Worm (Caenorhabditis elegans) whole organism, mixed stage, embryonic: ENCODE measurements around the gene T24C4.3.

Source experiments
- M03D4.4 ChIP-seq: sonication (generic microtip); optimal IDR thresholded peaks from 2 replicates; lab custom pipeline; 2017; ENCODE audit warnings: mild to moderate bottlenecking, missing genetic modification characterization, missing compliant biosample characterization
- bed-3 ChIP-seq: fragments of 200-800 bp; sonication (Bioruptor generic); optimal IDR thresholded peaks from 3 replicates; lab custom pipeline; 2018; ENCODE audit warnings: mild to moderate bottlenecking, missing genetic modification characterization, moderate library complexity, missing compliant biosample characterization
- blmp-1 ChIP-seq: fragments of 150-350 bp; optimal IDR thresholded peaks from 2 replicates; lab custom pipeline; 2014; ENCODE audit warnings: missing biosample characterization, missing genetic modification characterization
- ceh-39 ChIP-seq: fragments of 150-350 bp; optimal IDR thresholded peaks from 2 replicates; lab custom pipeline; 2014; ENCODE audit warnings: missing biosample characterization, missing genetic modification characterization
- ceh-43 ChIP-seq: fragments of 200-800 bp; sonication (Bioruptor generic); optimal IDR thresholded peaks from 2 replicates; lab custom pipeline; 2018; ENCODE audit warnings: mild to moderate bottlenecking, missing genetic modification characterization, moderate library complexity, missing compliant biosample characterization
- ceh-83 ChIP-seq: fragments of 200-800 bp; sonication (Bioruptor generic); optimal IDR thresholded peaks from 2 replicates; lab custom pipeline; 2018; ENCODE audit warnings: mild to moderate bottlenecking, missing genetic modification characterization, missing compliant biosample characterization
- ces-1 ChIP-seq: fragments of 150-350 bp; optimal IDR thresholded peaks from 2 replicates; lab custom pipeline; 2014; ENCODE audit warnings: missing biosample characterization, missing genetic modification reagents, missing genetic modification characterization
- cnd-1 ChIP-seq: fragments of 200-800 bp; sonication (Bioruptor generic); optimal IDR thresholded peaks from 2 replicates; lab custom pipeline; 2018; ENCODE audit warnings: mild to moderate bottlenecking, missing genetic modification characterization, missing compliant biosample characterization
- elt-3 ChIP-seq: fragments of 150-350 bp; optimal IDR thresholded peaks from 2 replicates; lab custom pipeline; 2014; ENCODE audit warnings: missing biosample characterization, missing genetic modification characterization
- flh-1 ChIP-seq: fragments of 200-800 bp; sonication (Bioruptor generic); optimal IDR thresholded peaks from 2 replicates; lab custom pipeline; 2018; ENCODE audit warnings: mild to moderate bottlenecking, missing genetic modification characterization, moderate library complexity, missing compliant biosample characterization
- ham-2 ChIP-seq: fragments of 200-800 bp; sonication (Bioruptor generic); optimal IDR thresholded peaks from 2 replicates; lab custom pipeline; 2018; ENCODE audit warnings: mild to moderate bottlenecking, missing genetic modification characterization, missing compliant biosample characterization
- hlh-1 ChIP-seq: fragments of 150-350 bp; optimal IDR thresholded peaks from 2 replicates; lab custom pipeline; 2014; ENCODE audit warnings: missing biosample characterization, missing genetic modification reagents, missing genetic modification characterization
- lin-13 ChIP-seq: fragments of 150-350 bp; optimal IDR thresholded peaks from 2 replicates; lab custom pipeline; 2014; ENCODE audit warnings: missing biosample characterization, missing genetic modification characterization
- lin-32 ChIP-seq: fragments of 200-800 bp; sonication (Bioruptor generic); optimal IDR thresholded peaks from 2 replicates; lab custom pipeline; 2018; ENCODE audit warnings: mild to moderate bottlenecking, missing genetic modification characterization, missing compliant biosample characterization
- lsy-2 ChIP-seq: fragments of 150-350 bp; optimal IDR thresholded peaks from 2 replicates; lab custom pipeline; 2014; ENCODE audit warnings: missing biosample characterization, missing genetic modification characterization
- mab-5 ChIP-seq: fragments of 150-350 bp; optimal IDR thresholded peaks from 2 replicates; lab custom pipeline; 2014; ENCODE audit warnings: missing biosample characterization, missing genetic modification characterization
- mep-1 ChIP-seq: fragments of 150-350 bp; optimal IDR thresholded peaks from 2 replicates; lab custom pipeline; 2017; ENCODE audit warnings: missing biosample characterization, missing genetic modification reagents, missing genetic modification characterization, inconsistent platforms
- mls-2 ChIP-seq: sonication (generic microtip); optimal IDR thresholded peaks from 2 replicates; lab custom pipeline; 2016; ENCODE audit warnings: mild to moderate bottlenecking, missing genetic modification characterization, moderate library complexity, missing compliant biosample characterization
- nhr-12 ChIP-seq: fragments of 150-350 bp; optimal IDR thresholded peaks from 2 replicates; lab custom pipeline; 2014; ENCODE audit warnings: missing biosample characterization, missing genetic modification characterization
- nhr-2 ChIP-seq: fragments of 150-350 bp; optimal IDR thresholded peaks from 2 replicates; lab custom pipeline; 2014; ENCODE audit warnings: missing biosample characterization, missing genetic modification characterization
- nhr-237 ChIP-seq: fragments of 150-350 bp; optimal IDR thresholded peaks from 2 replicates; lab custom pipeline; 2014; ENCODE audit warnings: missing biosample characterization, missing genetic modification characterization
- nhr-28 ChIP-seq: fragments of 150-350 bp; optimal IDR thresholded peaks from 2 replicates; lab custom pipeline; 2014; ENCODE audit warnings: missing biosample characterization, missing genetic modification characterization
- nhr-76 ChIP-seq: sonication (generic microtip); optimal IDR thresholded peaks from 2 replicates; lab custom pipeline; 2017; ENCODE audit warnings: missing biosample characterization, missing genetic modification characterization
- pha-4 ChIP-seq: fragments of 150-350 bp; optimal IDR thresholded peaks from 2 replicates; lab custom pipeline; 2018; ENCODE audit warnings: missing biosample characterization, missing genetic modification reagents, missing genetic modification characterization
- sem-2 ChIP-seq: fragments of 200-800 bp; sonication (Bioruptor generic); optimal IDR thresholded peaks from 2 replicates; lab custom pipeline; 2018; ENCODE audit warnings: mild to moderate bottlenecking, missing genetic modification characterization, missing compliant biosample characterization
- snpc-4 ChIP-seq: fragments of 150-350 bp; optimal IDR thresholded peaks from 2 replicates; lab custom pipeline; 2014; ENCODE audit warnings: missing biosample characterization, missing genetic modification characterization
- tbx-8 ChIP-seq: fragments of 200-800 bp; sonication (Bioruptor generic); optimal IDR thresholded peaks from 2 replicates; lab custom pipeline; 2018; ENCODE audit warnings: mild to moderate bottlenecking, missing genetic modification characterization, moderate library complexity, missing compliant biosample characterization
- unc-120 ChIP-seq: sonication (generic microtip); optimal IDR thresholded peaks from 2 replicates; lab custom pipeline; 2017; ENCODE audit warnings: missing genetic modification characterization, missing compliant biosample characterization; ENCODE audit not compliant: poor library complexity, severe bottlenecking
- unc-39 ChIP-seq: fragments of 150-350 bp; optimal IDR thresholded peaks from 2 replicates; lab custom pipeline; 2014; ENCODE audit warnings: missing biosample characterization, missing genetic modification characterization
- unc-62 ChIP-seq: fragments of 150-350 bp; optimal IDR thresholded peaks from 2 replicates; lab custom pipeline; 2014; ENCODE audit warnings: missing biosample characterization, missing genetic modification reagents, missing genetic modification characterization

Gene T24C4.3

ce11 chrIII:891014-891413 lies 18.7 kb upstream of the T24C4.3 start, which contains the start of gene T24C4.10:
T24C4.10 (minus strand) TSS chrIII:891243.
- TF ChIP-seq lin-32 (GFP tag; lab: Kevin White, UChicago) (no peak), ceh-43 (GFP tag; lab: Kevin White, UChicago) (no peak), M03D4.4 (tag; lab: Kevin White, UChicago) (no peak), snpc-4 (tag; lab: Kevin White, UChicago) (no peak), bed-3 (GFP tag; lab: Kevin White, UChicago) (no peak)
- TF ChIP-seq, all 35 proteins: peak for 0

DNA sequence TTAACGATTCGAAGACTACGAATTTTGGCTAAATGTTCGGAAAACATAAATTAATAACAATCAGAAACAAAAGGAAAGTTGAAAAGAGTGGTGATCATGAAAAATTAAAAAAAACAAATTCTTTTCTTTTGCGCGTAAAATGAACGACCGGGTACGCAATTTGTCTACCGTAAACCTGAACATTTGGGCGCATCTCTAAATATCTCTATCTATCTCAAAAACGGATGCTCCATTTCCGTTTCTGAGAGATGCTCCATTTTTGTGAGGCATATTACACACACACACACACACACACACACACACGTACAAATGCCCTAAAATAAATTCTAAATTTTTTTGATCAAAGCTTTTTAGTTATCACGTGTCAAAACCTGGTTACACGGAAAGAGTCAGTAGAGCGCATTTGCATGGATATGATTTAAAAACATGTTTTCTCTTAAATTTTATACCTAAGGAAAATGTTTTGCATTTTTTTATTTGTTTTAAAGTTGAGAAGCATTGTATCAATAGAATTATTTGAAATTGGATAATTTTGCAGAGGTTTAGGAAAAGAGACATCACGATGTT lies 16.8 kb upstream of the T24C4.3 start:
- no peak for TF ChIP-seq elt-3
- TF ChIP-seq cnd-1, result no peak
- no peak for TF ChIP-seq hlh-1
- no peak for TF ChIP-seq nhr-2 (tag; lab: Kevin White, UChicago)
- TF ChIP-seq lsy-2 (tag; lab: Kevin White, UChicago), result peak; percentile 81

- TF ChIP-seq pha-4 (peak; percentile 24), unc-120 (peak; percentile 41), ceh-39 (tag; lab: Kevin White, UChicago) (peak; percentile 32), lsy-2 (tag; lab: Kevin White, UChicago) (peak; percentile 21), blmp-1 (tag; lab: Kevin White, UChicago) (peak; percentile 49), unc-62 (GFP tag; lab: Kevin White, UChicago) (peak; percentile 16), tbx-8 (no peak), nhr-76 (tag; lab: Kevin White, UChicago) (peak; percentile 34), mls-2 (tag; lab: Kevin White, UChicago) (peak; percentile 60), ham-2 (GFP tag; lab: Kevin White, UChicago) (peak; percentile 23), ces-1 (GFP tag; lab: Kevin White, UChicago) (peak; percentile 63), unc-39 (no peak), nhr-237 (no peak)
- TF ChIP-seq, all 35 proteins: peak for 10
These were observed 15.6 kb upstream of the T24C4.3 start for ce11 chrIII:887874-888299.

- no peak for TF ChIP-seq blmp-1 (tag; lab: Kevin White, UChicago)
- TF ChIP-seq lin-32 (GFP tag; lab: Kevin White, UChicago), result no peak
- no peak for TF ChIP-seq lin-13 (tag; lab: Kevin White, UChicago)
- TF ChIP-seq flh-1 (GFP tag; lab: Kevin White, UChicago), result no peak
- no peak for TF ChIP-seq sem-2 (GFP tag; lab: Kevin White, UChicago)
- TF ChIP-seq ceh-39 (tag; lab: Kevin White, UChicago), result no peak
- no peak for TF ChIP-seq hlh-1
- TF ChIP-seq bed-3 (GFP tag; lab: Kevin White, UChicago), result no peak
- no peak for TF ChIP-seq unc-120
- no peak for TF ChIP-seq mep-1 (tag; lab: Kevin White, UChicago)
- no peak for TF ChIP-seq ham-2 (GFP tag; lab: Kevin White, UChicago)
- no peak for TF ChIP-seq nhr-12 (tag; lab: Kevin White, UChicago)
- no peak for TF ChIP-seq pha-4
- TF ChIP-seq ceh-83, result no peak
- no peak for TF ChIP-seq tbx-8
These were observed 14.5 kb upstream of the T24C4.3 start, which contains the start of gene zer-1 for ce11 chrIII:886726-887125. zer-1 (minus strand) TSS chrIII:886793.

DNA sequence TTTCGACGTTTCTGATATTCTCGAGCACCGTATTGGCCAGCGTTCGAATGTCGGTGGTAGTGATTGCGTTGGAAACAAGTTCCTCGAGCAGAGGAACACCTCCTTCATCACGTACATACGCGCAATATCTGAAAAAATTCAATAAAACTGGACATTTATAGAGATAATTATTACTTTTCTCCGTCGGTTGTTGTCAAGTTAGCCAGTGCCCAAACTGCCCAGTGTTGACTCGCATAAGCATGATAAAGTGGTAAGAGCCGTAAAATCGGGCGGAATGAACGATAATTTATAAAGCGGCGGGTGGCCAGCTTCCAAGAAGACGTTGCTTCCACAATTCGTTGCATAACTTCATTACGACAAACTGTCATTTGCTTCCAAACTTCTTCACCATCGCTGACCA lies 11.3 kb upstream of the T24C4.3 start:
- TF ChIP-seq nhr-237 (no peak), unc-39 (no peak), nhr-28 (tag; lab: Kevin White, UChicago) (no peak), bed-3 (GFP tag; lab: Kevin White, UChicago) (no peak), mab-5 (tag; lab: Kevin White, UChicago) (no peak), ceh-43 (GFP tag; lab: Kevin White, UChicago) (no peak), lin-32 (GFP tag; lab: Kevin White, UChicago) (no peak), elt-3 (no peak), blmp-1 (tag; lab: Kevin White, UChicago) (no peak), nhr-76 (tag; lab: Kevin White, UChicago) (no peak), flh-1 (GFP tag; lab: Kevin White, UChicago) (no peak), nhr-12 (tag; lab: Kevin White, UChicago) (no peak)
